Fruit fly (Drosophila melanogaster): ENCODE results near the gene Unc-76.
A peak's percentile ranks its signal among the peaks of the same experiment; 100 is the strongest.

The Unc-76 gene

dm6 chrX:2137587-2138341, 57.4 kb downstream of the Unc-76 start (continued):
- peak; percentile 79 for TF ChIP-seq hb (GFP tag; IDR thresholded peaks at IDR 0.05; ENCODE audit: partially characterized antibody)
- TF ChIP-seq bbx (GFP tag; IDR thresholded peaks at IDR 0.05; ENCODE audit: partially characterized antibody): peak; percentile 49
- peak; percentile 61; the same call in 1 of the 3 replicates for TF ChIP-seq CG34224 (GFP tag; IDR thresholded peaks at IDR 0.05; ENCODE audit: partially characterized antibody)
- TF ChIP-seq CG11560 (tag; IDR thresholded peaks at IDR 0.05): peak; percentile 91
- peak; percentile 97 for TF ChIP-seq Ets65A (GFP tag)
- peak; percentile 100 for TF ChIP-seq CG13424 (tag; optimal IDR thresholded peaks at IDR 0.05)
- TF ChIP-seq CG1832 (GFP tag; optimal IDR thresholded peaks at IDR 0.05): no peak
- peak; percentile 97 for TF ChIP-seq Dip3 (GFP tag; optimal IDR thresholded peaks at IDR 0.05)
- TF ChIP-seq CG2875 (GFP tag; optimal IDR thresholded peaks at IDR 0.05): peak; percentile 97
- peak; percentile 81 for TF ChIP-seq chinmo (GFP tag; IDR thresholded peaks at IDR 0.05; ENCODE audit: partially characterized antibody)
- peak; percentile 98 for TF ChIP-seq ATbp (GFP tag; optimal IDR thresholded peaks at IDR 0.05)
- peak; percentile 98 for TF ChIP-seq CG3726 (GFP tag; IDR thresholded peaks at IDR 0.05)
- peak; percentile 99 for TF ChIP-seq row (GFP tag; IDR thresholded peaks at IDR 0.05)
- TF ChIP-seq CG10431 (GFP tag; optimal IDR thresholded peaks at IDR 0.05): peak; percentile 98
- TF ChIP-seq chif (GFP tag; optimal IDR thresholded peaks at IDR 0.05): peak; percentile 94
- peak; percentile 97 for TF ChIP-seq CG17612 (GFP tag; IDR thresholded peaks at IDR 0.05)
- peak; percentile 100 for TF ChIP-seq PHDP (tag; optimal IDR thresholded peaks at IDR 0.05)
- peak; percentile 94 for TF ChIP-seq CG3838 (GFP tag; optimal IDR thresholded peaks at IDR 0.05)
- TF ChIP-seq Sox102F (GFP tag; optimal IDR thresholded peaks at IDR 0.05): peak; percentile 99
- TF ChIP-seq gt (GFP tag; IDR thresholded peaks at IDR 0.05): peak; percentile 97
- TF ChIP-seq HLH54F (GFP tag; optimal IDR thresholded peaks at IDR 0.05): peak; percentile 93
- TF ChIP-seq Dref (GFP tag; IDR thresholded peaks at IDR 0.05): peak; percentile 42
- peak; percentile 99 for TF ChIP-seq vvl (GFP tag; IDR thresholded peaks at IDR 0.05)
- no peak for TF ChIP-seq Lpt (GFP tag; optimal IDR thresholded peaks at IDR 0.05)
- TF ChIP-seq disco-r (GFP tag; optimal IDR thresholded peaks at IDR 0.05): peak; percentile 94
- TF ChIP-seq ftz-f1 (GFP tag; optimal IDR thresholded peaks at IDR 0.05): peak; percentile 32
- peak; percentile 97 for TF ChIP-seq chm (GFP tag; IDR thresholded peaks at IDR 0.05)
- TF ChIP-seq MESR4 (GFP tag; optimal IDR thresholded peaks at IDR 0.05): peak; percentile 58
- peak; percentile 99 for TF ChIP-seq lilli (GFP tag; optimal IDR thresholded peaks at IDR 0.05)
- peak; percentile 96 for TF ChIP-seq CG17361 (GFP tag; IDR thresholded peaks at IDR 0.05)
- TF ChIP-seq HLH3B (GFP tag; IDR thresholded peaks at IDR 0.05): peak; percentile 99
- peak; percentile 99 for TF ChIP-seq rib (GFP tag; IDR thresholded peaks at IDR 0.05)
- peak; percentile 100 for TF ChIP-seq CG13296 (GFP tag; optimal IDR thresholded peaks at IDR 0.05)
- TF ChIP-seq emc (GFP tag; optimal IDR thresholded peaks at IDR 0.05): peak; percentile 90
- peak; percentile 97 for TF ChIP-seq ase (GFP tag; IDR thresholded peaks at IDR 0.05)
- peak; percentile 71 for TF ChIP-seq dm (GFP tag; optimal IDR thresholded peaks at IDR 0.05)
- TF ChIP-seq peb (GFP tag; IDR thresholded peaks at IDR 0.05): peak; percentile 99
- TF ChIP-seq crc (GFP tag; optimal IDR thresholded peaks at IDR 0.05): peak; percentile 83
- TF ChIP-seq CoRest (tag; optimal IDR thresholded peaks at IDR 0.05): peak; percentile 100
- TF ChIP-seq stc (GFP tag; IDR thresholded peaks at IDR 0.05): peak; percentile 99
- peak; percentile 96 for TF ChIP-seq CG8359 (GFP tag; optimal IDR thresholded peaks at IDR 0.05; ENCODE audit: borderline replicate concordance)
- TF ChIP-seq Chrac-16 (GFP tag; optimal IDR thresholded peaks at IDR 0.05): peak; percentile 98
- TF ChIP-seq CG2120 (GFP tag; optimal IDR thresholded peaks at IDR 0.05): peak; percentile 98
- peak; percentile 99 for TF ChIP-seq sisA (GFP tag; IDR thresholded peaks at IDR 0.05)
- peak; percentile 98 for TF ChIP-seq CG3407 (GFP tag; optimal IDR thresholded peaks at IDR 0.05)
- TF ChIP-seq Ets97D (GFP tag; optimal IDR thresholded peaks at IDR 0.05): peak; percentile 46
- peak; percentile 97 for TF ChIP-seq CG13123 (GFP tag; optimal IDR thresholded peaks at IDR 0.05)
- TF ChIP-seq CG11247 (GFP tag; IDR thresholded peaks at IDR 0.05): peak; percentile 98
- peak; percentile 98 for TF ChIP-seq schlank (tag; optimal IDR thresholded peaks at IDR 0.05)
- TF ChIP-seq dati (GFP tag; IDR thresholded peaks at IDR 0.05): peak; percentile 95
